Worm (Caenorhabditis elegans): ENCODE results near the gene ocr-1.

Gene ocr-1

ce11 chrV:10764066-10764465 lies at the start of gene ocr-1:
Gene ocr-1, plus strand, starts transcription at chrV:10764366.
- TF ChIP-seq unc-62 (GFP tag; optimal IDR thresholded peaks at IDR 0.05): no peak

- no peak for TF ChIP-seq unc-62 (GFP tag; optimal IDR thresholded peaks at IDR 0.05)
Observed at ce11 chrV:10714630-10715029, 49.5 kb upstream of the ocr-1 start.

- TF ChIP-seq unc-62 (GFP tag; optimal IDR thresholded peaks at IDR 0.05): no peak
Observed at ce11 chrV:10715158-10716152, 48.7 kb upstream of the ocr-1 start.

DNA sequence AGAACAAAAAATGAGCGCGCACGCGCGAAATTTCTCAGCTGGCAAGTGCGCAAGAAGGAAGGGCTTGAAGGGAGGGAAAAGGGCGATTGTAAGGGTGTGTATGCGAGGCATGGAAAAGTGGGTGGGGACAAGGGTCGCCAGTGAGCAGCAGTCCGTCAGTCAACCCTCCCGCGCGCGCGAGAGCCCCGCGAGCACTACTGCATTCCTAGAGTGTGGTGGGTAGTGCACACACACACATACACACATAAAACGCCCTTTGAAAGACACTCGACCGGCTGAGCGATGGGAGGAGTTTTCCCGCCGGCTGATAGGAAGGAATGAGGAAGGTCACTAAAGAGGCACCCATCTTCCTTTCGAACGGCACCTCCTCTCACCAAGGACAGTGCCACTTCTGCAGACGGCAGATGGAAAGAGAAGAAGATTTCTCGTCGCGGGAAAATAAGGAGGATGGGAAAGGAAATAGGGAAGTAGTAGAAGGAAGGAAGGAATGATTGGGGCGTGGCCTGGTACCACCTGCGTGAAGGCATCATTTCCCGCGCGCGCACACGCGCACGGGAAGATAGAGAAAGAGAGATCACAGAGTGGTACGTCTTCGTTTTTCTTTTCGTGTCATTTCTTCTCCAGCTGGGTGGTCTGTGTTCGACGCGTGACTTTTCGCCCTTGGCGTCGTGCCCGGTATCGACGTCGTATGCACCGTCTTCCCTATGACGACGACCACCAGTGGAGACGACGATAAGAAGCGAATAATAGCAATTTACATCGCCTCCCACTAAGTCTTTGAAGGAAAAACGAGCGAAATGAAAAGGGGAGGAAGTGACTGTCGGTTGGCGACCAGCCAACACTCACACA lies 47.1 kb upstream of the ocr-1 start:
- no peak for TF ChIP-seq unc-62 (GFP tag; optimal IDR thresholded peaks at IDR 0.05)

DNA sequence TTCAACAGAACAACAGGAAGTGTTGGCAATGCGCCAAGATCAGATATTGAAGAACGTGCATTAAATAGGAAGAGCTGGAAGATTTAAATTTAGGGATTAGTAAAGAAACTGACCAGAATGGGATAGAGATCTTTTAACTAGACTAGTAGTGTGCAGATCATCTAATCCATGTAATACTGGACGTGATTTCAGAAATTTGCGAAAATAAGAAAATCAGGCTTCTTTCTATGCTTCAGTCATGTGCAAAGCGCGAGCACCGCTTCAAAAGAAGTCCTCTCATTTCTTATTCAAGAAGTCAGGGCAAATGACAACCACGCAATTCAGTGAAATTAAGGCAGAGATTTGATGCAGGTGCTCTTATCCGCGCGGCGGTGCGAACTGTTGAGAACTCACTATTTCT lies 46.1 kb upstream of the ocr-1 start:
- no peak for TF ChIP-seq unc-62 (GFP tag; optimal IDR thresholded peaks at IDR 0.05)

DNA sequence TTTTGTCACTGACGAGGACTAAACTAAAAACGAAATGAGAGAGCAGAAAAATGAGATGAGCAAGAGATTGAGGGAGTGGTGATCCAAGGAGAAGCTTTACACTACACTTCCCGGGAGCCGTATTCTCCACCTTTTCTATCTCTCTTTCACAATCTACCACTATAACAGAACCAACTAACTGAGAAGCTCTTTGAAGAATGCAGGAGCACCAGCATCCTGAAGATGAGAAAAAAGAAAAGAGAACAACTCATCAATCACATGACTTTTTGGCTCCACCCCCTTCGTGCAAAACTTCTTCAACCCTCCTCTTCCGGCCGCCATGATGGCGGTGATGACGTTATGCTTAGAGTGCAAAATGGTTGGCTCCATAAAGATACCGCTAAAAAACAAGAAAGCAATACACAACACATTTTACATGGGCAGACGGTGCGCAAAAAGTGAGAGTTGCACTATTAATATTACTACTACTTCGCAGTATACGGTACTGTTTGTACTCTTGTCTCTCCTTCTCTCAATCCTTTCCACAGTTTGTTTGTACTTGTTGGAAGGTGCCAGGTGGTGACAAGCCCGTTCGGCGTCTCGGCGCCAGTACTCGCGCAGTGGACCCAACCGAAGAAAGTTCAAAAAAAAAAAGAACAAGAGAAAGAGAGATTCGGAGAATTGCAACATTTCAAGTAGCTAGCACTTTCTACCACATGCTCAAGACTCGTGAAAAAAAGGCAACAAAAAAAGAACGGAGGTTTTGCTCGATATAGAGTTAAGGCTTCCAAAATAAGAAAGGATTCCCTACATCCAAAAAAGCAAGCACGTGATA lies 44.9 kb upstream of the ocr-1 start:
- no peak for TF ChIP-seq unc-62 (GFP tag; optimal IDR thresholded peaks at IDR 0.05)

ce11 chrV:10719833-10720170 lies 44.4 kb upstream of the ocr-1 start:
- TF ChIP-seq unc-62 (GFP tag; optimal IDR thresholded peaks at IDR 0.05): no peak

ce11 chrV:10720303-10720847 lies 43.8 kb upstream of the ocr-1 start:
- no peak for TF ChIP-seq unc-62 (GFP tag; optimal IDR thresholded peaks at IDR 0.05)

DNA sequence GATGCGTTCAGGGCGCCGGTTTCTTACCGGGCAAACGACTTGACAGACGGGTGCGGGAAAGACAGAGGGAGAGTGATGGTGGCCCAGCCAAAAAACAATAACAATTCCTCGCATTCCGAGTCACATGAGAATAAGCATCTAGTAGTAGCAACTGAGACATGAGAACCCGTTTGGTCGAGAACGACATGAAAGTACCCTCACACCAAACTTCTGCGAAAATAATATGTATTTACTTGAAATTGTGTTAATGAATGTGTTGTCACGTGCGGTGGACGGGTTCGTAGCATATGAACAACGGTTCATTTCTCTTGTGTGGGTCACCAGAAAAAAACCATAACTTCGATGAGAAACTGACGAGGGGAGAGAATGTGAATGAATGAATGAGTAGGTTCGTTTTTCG lies 43.3 kb upstream of the ocr-1 start:
- no peak for TF ChIP-seq unc-62 (GFP tag; optimal IDR thresholded peaks at IDR 0.05)

- no peak for TF ChIP-seq unc-62 (GFP tag; optimal IDR thresholded peaks at IDR 0.05)
Observed at ce11 chrV:10721304-10721703, 42.9 kb upstream of the ocr-1 start.

DNA sequence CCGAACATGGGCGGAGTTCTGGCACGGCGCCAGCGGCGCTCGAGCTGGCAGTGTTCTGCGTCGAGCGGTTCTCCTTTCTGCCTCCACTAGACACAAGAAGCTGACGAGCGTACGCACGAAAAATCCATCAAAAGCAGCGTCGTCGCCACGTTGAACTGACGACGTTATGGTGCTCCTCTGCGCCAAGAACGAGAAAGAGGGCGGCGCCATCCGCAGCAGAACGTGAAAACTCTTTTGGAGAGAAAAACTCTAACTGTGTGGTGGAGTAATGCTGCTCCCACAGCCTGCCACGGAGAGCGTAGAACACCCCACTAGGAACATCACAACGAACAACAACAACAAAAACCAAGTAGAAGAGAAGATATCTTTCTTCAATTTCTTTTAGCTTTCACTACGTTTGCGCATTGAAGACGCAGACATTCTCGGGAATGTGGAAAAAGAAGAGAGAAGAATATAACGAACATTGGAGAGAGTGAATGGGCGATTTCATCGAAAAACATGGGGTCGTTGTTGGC lies 42.2 kb upstream of the ocr-1 start:
- TF ChIP-seq unc-62 (GFP tag; optimal IDR thresholded peaks at IDR 0.05): no peak

- TF ChIP-seq unc-62 (GFP tag; optimal IDR thresholded peaks at IDR 0.05): no peak
Observed at ce11 chrV:10722595-10722994, 41.6 kb upstream of the ocr-1 start.

ce11 chrV:10723181-10723580 lies 41.0 kb upstream of the ocr-1 start:
- no peak for TF ChIP-seq unc-62 (GFP tag; optimal IDR thresholded peaks at IDR 0.05)

- TF ChIP-seq unc-62 (GFP tag; optimal IDR thresholded peaks at IDR 0.05): no peak
Observed at ce11 chrV:10723583-10723982, 40.6 kb upstream of the ocr-1 start.

ce11 chrV:10724472-10724871 lies 39.7 kb upstream of the ocr-1 start:
- no peak for TF ChIP-seq unc-62 (GFP tag; optimal IDR thresholded peaks at IDR 0.05)

All from whole organism, dauer.